Worm (Caenorhabditis elegans): Measurements from ENCODE around the gene cest-30.

The cest-30 gene

ce11 chrV:5243036-5243435 is 19.9 kb downstream of the cest-30 start, which contains the start of gene cest-35.1:
TSS of gene cest-35.1 (minus strand) at chrV:5243136.
- TF ChIP-seq aptf-2 (GFP tag; conservative IDR thresholded peaks at IDR 0.05) (no peak), snpc-4 (GFP tag; optimal IDR thresholded peaks at IDR 0.05) (no peak), snpc-4 (tag; optimal IDR thresholded peaks at IDR 0.05) (no peak), snpc-1.1 (tag; optimal IDR thresholded peaks at IDR 0.05; ENCODE audit: insufficient read depth) (no peak), ztf-22 (GFP tag; optimal IDR thresholded peaks at IDR 0.05) (no peak), nfyb-1 (GFP tag; IDR thresholded peaks at IDR 0.05) (no peak), Y53G8AR.9 (GFP tag; conservative IDR thresholded peaks at IDR 0.05) (no peak), lir-1 (GFP tag; conservative IDR thresholded peaks at IDR 0.05) (no peak), F37B4.10 (GFP tag; IDR thresholded peaks at IDR 0.05) (no peak), mel-28 (tag; optimal IDR thresholded peaks at IDR 0.05; ENCODE audit: borderline replicate concordance) (no peak), attf-3 (GFP tag; conservative IDR thresholded peaks at IDR 0.05) (no peak), somi-1 (GFP tag; optimal IDR thresholded peaks at IDR 0.05) (no peak), C17E4.6 (GFP tag; IDR thresholded peaks at IDR 0.05) (no peak), F10E7.11 (tag; optimal IDR thresholded peaks at IDR 0.05) (no peak), hsf-1 (GFP tag; IDR thresholded peaks at IDR 0.05) (no peak), snpc-1.3 (tag; optimal IDR thresholded peaks at IDR 0.05; ENCODE audit: insufficient read depth) (no peak), F57C9.4 (tag; optimal IDR thresholded peaks at IDR 0.05) (no peak), nhr-80 (tag; optimal IDR thresholded peaks at IDR 0.05) (no peak)

ce11 chrV:5239903-5240302 is 23.0 kb downstream of the cest-30 start, which contains the start of gene B0238.15:
TSS of gene B0238.15 (plus strand) at chrV:5240203.
- peak; percentile 3 for TF ChIP-seq efl-1 (GFP tag; optimal IDR thresholded peaks at IDR 0.05)
- no peak for TF ChIP-seq T26A5.8 (tag; optimal IDR thresholded peaks at IDR 0.05)
- TF ChIP-seq hmg-1.2 (GFP tag; IDR thresholded peaks at IDR 0.05), result no peak
- peak; percentile 47 for TF ChIP-seq madf-6 (GFP tag; IDR thresholded peaks at IDR 0.05)

DNA sequence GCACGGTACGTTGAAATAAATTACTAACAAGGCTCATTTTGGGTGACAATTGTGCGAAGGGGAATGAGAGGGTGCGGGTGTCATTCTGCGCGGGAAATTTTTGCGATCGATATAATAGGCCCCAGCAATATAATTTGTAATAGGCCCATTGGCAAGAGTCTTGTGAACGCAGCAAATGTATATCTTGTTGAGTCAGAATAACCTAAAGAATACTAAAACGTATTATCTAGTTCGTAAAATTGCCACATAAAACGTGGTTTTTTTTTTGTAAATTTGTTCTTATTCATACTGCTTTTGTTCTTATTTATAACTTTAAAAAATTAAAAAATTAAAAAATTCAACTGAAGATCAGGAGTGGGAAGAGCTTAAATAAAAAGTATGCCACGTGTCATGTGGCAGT is 23.5 kb downstream of the cest-30 start, which contains the start of gene C52A10.3:
C52A10.3 (minus strand) TSS at position 101 of the 400 bp plus-strand sequence.
- TF ChIP-seq rec-8 (tag; optimal IDR thresholded peaks at IDR 0.05), result no peak

DNA sequence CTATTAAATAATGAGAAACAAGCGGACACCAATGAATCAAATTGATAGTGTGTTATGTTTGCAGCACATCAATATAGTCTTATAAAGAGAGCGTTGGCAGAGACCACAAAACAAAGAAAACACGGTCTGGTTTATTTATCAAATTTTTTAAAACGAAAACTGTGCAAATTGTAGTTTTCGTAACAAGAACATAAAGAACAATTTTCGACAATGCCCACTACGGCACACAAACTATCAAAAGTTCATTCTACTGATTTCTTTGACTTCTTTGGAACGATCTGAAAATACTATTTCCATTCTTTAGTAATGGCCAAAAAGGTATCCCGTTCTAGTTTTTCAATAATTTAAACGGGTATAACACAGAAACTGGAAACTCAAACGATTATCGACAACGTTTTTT is 25.8 kb downstream of the cest-30 start, which contains the start of gene cest-35.2:
cest-35.2 (minus strand) TSS at position 101 of the 400 bp plus-strand sequence.
- TF ChIP-seq pha-4 (tag; optimal IDR thresholded peaks at IDR 0.05) (no peak), ztf-22 (GFP tag; optimal IDR thresholded peaks at IDR 0.05) (no peak), rec-8 (tag; optimal IDR thresholded peaks at IDR 0.05) (no peak), ceh-27 (GFP tag; optimal IDR thresholded peaks at IDR 0.05) (no peak), zfh-2 (GFP tag; conservative IDR thresholded peaks at IDR 0.05) (no peak), Y79H2A.3 (GFP tag; conservative IDR thresholded peaks at IDR 0.05) (no peak), snpc-1.1 (tag; optimal IDR thresholded peaks at IDR 0.05; ENCODE audit: insufficient read depth) (no peak), mcd-1 (GFP tag; IDR thresholded peaks at IDR 0.05) (no peak), F22D6.2 (tag; optimal IDR thresholded peaks at IDR 0.05) (no peak), ama-1 (optimal IDR thresholded peaks at IDR 0.05) (no peak), ama-1 (GFP tag; optimal IDR thresholded peaks at IDR 0.05) (no peak), B0035.1 (tag; optimal IDR thresholded peaks at IDR 0.05) (no peak), nfya-2 (GFP tag; IDR thresholded peaks at IDR 0.05) (no peak), lin-54 (GFP tag; optimal IDR thresholded peaks at IDR 0.05) (no peak)

All from whole organism, young adult.